Fruit fly (Drosophila melanogaster): ENCODE data around the gene Vps36.

Vps36 gene

dm6 chr3L:13478339-13479203 is 34.3 kb downstream of the Vps36 start:
- no peak for TF ChIP-seq toe (GFP tag; optimal IDR thresholded peaks at IDR 0.05)
- TF ChIP-seq cnc (optimal IDR thresholded peaks at IDR 0.05), result peak in 1 of 2 experiments; percentile 71

- peak; percentile 18 for TF ChIP-seq CG33017 (tag; optimal IDR thresholded peaks at IDR 0.05)
- TF ChIP-seq kay (GFP tag; ENCODE audit: borderline replicate concordance), result no peak
- TF ChIP-seq CG7045 (GFP tag; optimal IDR thresholded peaks at IDR 0.05), result no peak
Measured at dm6 chr3L:13477453-13478184, 35.3 kb downstream of the Vps36 start, which contains the start of gene stv. Gene stv (plus strand): TSS chr3L:13477541.

dm6 chr3L:13476566-13477452 is 36.1 kb downstream of the Vps36 start:
- TF ChIP-seq Hr96 (GFP tag; optimal IDR thresholded peaks at IDR 0.05), result peak; percentile 32
- peak; percentile 69 for TF ChIP-seq bab1 (GFP tag; optimal IDR thresholded peaks at IDR 0.05)
- TF ChIP-seq Crg-1 (GFP tag; optimal IDR thresholded peaks at IDR 0.05), result peak; percentile 10
- peak; percentile 75 for TF ChIP-seq Clk (GFP tag; optimal IDR thresholded peaks at IDR 0.05)
- no peak for TF ChIP-seq ovo (GFP tag; optimal IDR thresholded peaks at IDR 0.05)
- TF ChIP-seq CG5204 (GFP tag; optimal IDR thresholded peaks at IDR 0.05), result peak; percentile 81
- peak; percentile 69 for TF ChIP-seq CG14711 (tag; optimal IDR thresholded peaks at IDR 0.05)
- peak; percentile 26 for TF ChIP-seq cic (GFP tag; optimal IDR thresholded peaks at IDR 0.05)
- no peak for TF ChIP-seq cnc (optimal IDR thresholded peaks at IDR 0.05)
- TF ChIP-seq CG11617 (GFP tag; optimal IDR thresholded peaks at IDR 0.05), result peak; percentile 88
- peak; percentile 76 for TF ChIP-seq CG33017 (tag; optimal IDR thresholded peaks at IDR 0.05)
- peak; percentile 59 for TF ChIP-seq pad (GFP tag; optimal IDR thresholded peaks at IDR 0.05)
- peak; percentile 52 for TF ChIP-seq CG1620 (GFP tag; optimal IDR thresholded peaks at IDR 0.05)
- peak; percentile 50 for TF ChIP-seq Mnt (GFP tag; optimal IDR thresholded peaks at IDR 0.05)
- TF ChIP-seq CG7101 (tag; optimal IDR thresholded peaks at IDR 0.05), result peak; percentile 83
- peak; percentile 73 for TF ChIP-seq tj (GFP tag; optimal IDR thresholded peaks at IDR 0.05)
- peak; percentile 98 for TF ChIP-seq kay (GFP tag; ENCODE audit: borderline replicate concordance)
- TF ChIP-seq toe (GFP tag; optimal IDR thresholded peaks at IDR 0.05), result peak; percentile 57
- TF ChIP-seq CG12768 (GFP tag; optimal IDR thresholded peaks at IDR 0.05), result peak; percentile 79
- peak; percentile 93 for TF ChIP-seq CG7045 (GFP tag; optimal IDR thresholded peaks at IDR 0.05)

- TF ChIP-seq cnc (optimal IDR thresholded peaks at IDR 0.05), result no peak
- no peak for TF ChIP-seq Crg-1 (GFP tag; optimal IDR thresholded peaks at IDR 0.05)
- TF ChIP-seq CG1620 (GFP tag; optimal IDR thresholded peaks at IDR 0.05), result no peak
- no peak for TF ChIP-seq toe (GFP tag; optimal IDR thresholded peaks at IDR 0.05)
- TF ChIP-seq CG12768 (GFP tag; optimal IDR thresholded peaks at IDR 0.05), result no peak
- no peak for TF ChIP-seq bab1 (GFP tag; optimal IDR thresholded peaks at IDR 0.05)
- TF ChIP-seq CG33017 (tag; optimal IDR thresholded peaks at IDR 0.05), result no peak
- TF ChIP-seq cic (GFP tag; optimal IDR thresholded peaks at IDR 0.05), result no peak
- no peak for TF ChIP-seq CG7045 (GFP tag; optimal IDR thresholded peaks at IDR 0.05)
- TF ChIP-seq Mnt (GFP tag; optimal IDR thresholded peaks at IDR 0.05), result no peak
- no peak for TF ChIP-seq kay (GFP tag; ENCODE audit: borderline replicate concordance)
- no peak for TF ChIP-seq CG14711 (tag; optimal IDR thresholded peaks at IDR 0.05)
- no peak for TF ChIP-seq ovo (GFP tag; optimal IDR thresholded peaks at IDR 0.05)
- no peak for TF ChIP-seq Clk (GFP tag; optimal IDR thresholded peaks at IDR 0.05)
- no peak for TF ChIP-seq pad (GFP tag; optimal IDR thresholded peaks at IDR 0.05)
- TF ChIP-seq CG7101 (tag; optimal IDR thresholded peaks at IDR 0.05), result no peak
- TF ChIP-seq CG5204 (GFP tag; optimal IDR thresholded peaks at IDR 0.05), result no peak
- TF ChIP-seq Hr96 (GFP tag; optimal IDR thresholded peaks at IDR 0.05), result no peak
Measured at dm6 chr3L:13476070-13476469, 36.8 kb downstream of the Vps36 start.

dm6 chr3L:13474607-13475006 is 38.3 kb downstream of the Vps36 start, which contains the start of gene CG10089:
Gene CG10089 (minus strand): TSS chr3L:13474787.
- TF ChIP-seq ovo (GFP tag; optimal IDR thresholded peaks at IDR 0.05), result no peak
- no peak for TF ChIP-seq tj (GFP tag; optimal IDR thresholded peaks at IDR 0.05)
- no peak for TF ChIP-seq CG12768 (GFP tag; optimal IDR thresholded peaks at IDR 0.05)
- TF ChIP-seq CG33017 (tag; optimal IDR thresholded peaks at IDR 0.05), result no peak
- TF ChIP-seq CG7101 (tag; optimal IDR thresholded peaks at IDR 0.05), result no peak
- TF ChIP-seq CG5204 (GFP tag; optimal IDR thresholded peaks at IDR 0.05), result no peak
- TF ChIP-seq toe (GFP tag; optimal IDR thresholded peaks at IDR 0.05), result no peak
- TF ChIP-seq Clk (GFP tag; optimal IDR thresholded peaks at IDR 0.05), result no peak
- TF ChIP-seq CG11617 (GFP tag; optimal IDR thresholded peaks at IDR 0.05), result no peak

Data from whole organism, adult.